Fruit fly (Drosophila melanogaster): Measurements from ENCODE around the gene CG32147.

dm6 chr3L:15192172-15192571 is 48.3 kb upstream of the CG32147 start:
- no peak for TF ChIP-seq Dll (optimal IDR thresholded peaks at IDR 0.05)
- no peak for TF ChIP-seq psq (optimal IDR thresholded peaks at IDR 0.05)
- TF ChIP-seq CG8478 (optimal IDR thresholded peaks at IDR 0.05) = no peak
- TF ChIP-seq usp (GFP tag; optimal IDR thresholded peaks at IDR 0.05) = no peak
- TF ChIP-seq EcR (GFP tag; optimal IDR thresholded peaks at IDR 0.05) = no peak

Data from whole organism.